Worm (Caenorhabditis elegans) whole organism, L4/young adult: ENCODE results near the gene W01B6.4.

Experiments used
- W03F9.2 ChIP-seq: fragments of 150-350 bp; optimal IDR thresholded peaks from 2 replicates; lab custom pipeline; 2014; ENCODE audit warnings: missing biosample characterization, missing genetic modification characterization
- dao-5 ChIP-seq: sonication (generic microtip); optimal IDR thresholded peaks from 2 replicates; lab custom pipeline; 2016; ENCODE audit warnings: missing genotype, missing genetic modification characterization, moderate library complexity, missing compliant biosample characterization
- him-1 ChIP-seq: sonication (generic microtip); optimal IDR thresholded peaks from 2 replicates; lab custom pipeline; 2016; ENCODE audit warnings: missing genotype, missing genetic modification reagents, missing genetic modification characterization, missing compliant biosample characterization

DNA sequence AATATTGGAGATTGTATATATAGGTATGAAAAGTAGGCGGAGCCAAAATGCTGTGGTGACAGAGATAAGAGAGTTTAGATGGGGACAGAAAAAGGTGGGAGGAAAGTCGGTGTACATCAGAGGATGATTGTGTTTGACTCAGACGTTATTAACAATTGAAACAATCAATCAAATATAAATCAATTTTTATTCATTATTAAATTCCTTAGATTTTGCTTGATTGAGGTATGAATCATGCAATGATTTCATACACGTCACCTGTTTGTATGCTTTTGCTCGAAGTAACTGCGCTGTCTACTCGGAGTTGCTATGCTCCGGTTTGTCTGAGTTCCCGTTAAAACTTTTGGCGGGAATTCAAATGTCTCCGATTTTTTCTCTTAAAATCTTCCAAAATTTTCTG, 39.9 kb downstream of the W01B6.4 start, which contains the start of gene C04G2.10:
- TF ChIP-seq W03F9.2 (tag; lab: Kevin White, UChicago) (no peak), him-1 (tag; lab: Kevin White, UChicago) (no peak), dao-5 (tag; lab: Kevin White, UChicago) (no peak)
